Worm (Caenorhabditis elegans): ENCODE measurements around the gene C32D5.4.

- TF ChIP-seq pat-9 (tag; optimal IDR thresholded peaks at IDR 0.05) = no peak
- no peak for TF ChIP-seq eyg-1 (tag; optimal IDR thresholded peaks at IDR 0.05)
- TF ChIP-seq hlh-15 (tag; optimal IDR thresholded peaks at IDR 0.05) = no peak
- TF ChIP-seq nhr-232 (tag; optimal IDR thresholded peaks at IDR 0.05) = no peak
- TF ChIP-seq rnt-1 (tag; optimal IDR thresholded peaks at IDR 0.05) = no peak
- no peak for TF ChIP-seq pqm-1 (tag; optimal IDR thresholded peaks at IDR 0.05)
- no peak for TF ChIP-seq ceh-24 (tag; optimal IDR thresholded peaks at IDR 0.05)
- no peak for TF ChIP-seq elt-4 (tag; optimal IDR thresholded peaks at IDR 0.05)
- TF ChIP-seq mec-3 (tag; optimal IDR thresholded peaks at IDR 0.05; ENCODE audit: borderline replicate concordance) = no peak
- TF ChIP-seq T23F11.4 (GFP tag; optimal IDR thresholded peaks at IDR 0.05) = no peak
Measured at ce11 chrII:6347341-6348118, 24.7 kb upstream of the C32D5.4 start, which contains the start of gene lgg-1.
